Worm (Caenorhabditis elegans): ENCODE results near the gene T13F3.4.

T13F3.4 gene

DNA sequence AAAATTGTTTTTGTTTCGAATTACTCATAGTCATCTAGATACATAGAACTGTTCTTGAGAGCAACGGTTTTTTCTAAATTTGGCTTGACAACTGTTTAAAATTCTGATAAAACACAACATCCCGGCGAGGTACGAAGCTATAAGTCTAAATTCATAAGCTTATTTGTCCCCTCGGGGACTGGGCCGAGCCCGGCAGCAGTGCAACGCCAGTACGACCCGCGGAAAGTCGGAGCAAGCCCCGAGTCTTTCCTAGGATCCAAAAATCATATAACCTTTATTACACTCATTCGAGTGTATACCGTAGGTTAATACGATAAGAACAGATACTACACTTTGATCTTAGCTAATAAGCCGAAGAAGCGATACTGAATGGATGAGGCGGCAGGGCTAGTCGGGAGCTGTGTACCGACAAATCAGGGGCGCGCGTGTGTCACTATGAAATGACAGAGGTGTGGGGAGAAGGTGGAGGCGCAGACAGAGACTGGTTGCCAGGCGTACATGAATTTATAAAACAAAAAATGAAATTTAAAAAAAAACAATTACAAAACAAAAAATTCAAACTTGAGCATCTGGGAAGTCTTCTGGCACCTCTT lies 40.8 kb downstream of the T13F3.4 start:
- TF ChIP-seq sma-9 (GFP tag; optimal IDR thresholded peaks at IDR 0.05) (peak; percentile 1), sma-9 (tag; optimal IDR thresholded peaks at IDR 0.05) (no peak), crh-2 (tag; optimal IDR thresholded peaks at IDR 0.05) (no peak), aly-2 (tag; optimal IDR thresholded peaks at IDR 0.05) (no peak), snpc-4 (tag; optimal IDR thresholded peaks at IDR 0.05) (peak; percentile 21)

DNA sequence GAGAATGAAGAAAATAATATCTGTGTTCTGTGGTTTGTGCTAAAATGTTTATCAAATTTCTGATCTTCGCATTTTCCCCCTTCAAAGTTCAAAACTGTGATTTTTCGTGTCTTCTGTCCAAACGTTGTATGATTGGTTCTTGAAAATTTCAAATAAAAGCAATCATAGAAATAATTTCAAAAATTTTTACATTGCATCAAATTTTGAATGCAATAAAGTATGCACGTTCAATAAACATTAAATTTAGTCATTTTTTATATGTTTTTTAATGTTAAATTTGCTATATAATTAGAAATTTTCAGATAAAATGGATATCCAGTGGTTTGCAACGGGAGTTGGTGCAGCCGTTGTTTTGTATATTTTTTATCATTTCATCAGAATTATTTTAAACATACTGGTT lies 42.4 kb downstream of the T13F3.4 start, which contains the start of gene stdh-2:
Gene stdh-2, plus strand, starts transcription at position 301 of the 400 bp plus-strand sequence.
- TF ChIP-seq nhr-21 (tag; optimal IDR thresholded peaks at IDR 0.05) (no peak), egl-27 (tag; optimal IDR thresholded peaks at IDR 0.05) (no peak), elt-3 (tag; optimal IDR thresholded peaks at IDR 0.05) (no peak), ceh-82 (tag; optimal IDR thresholded peaks at IDR 0.05) (no peak), unc-39 (tag; optimal IDR thresholded peaks at IDR 0.05) (no peak), lin-13 (GFP tag; optimal IDR thresholded peaks at IDR 0.05) (no peak), ztf-1 (GFP tag; conservative IDR thresholded peaks at IDR 0.05) (no peak), unc-55 (GFP tag; optimal IDR thresholded peaks at IDR 0.05) (no peak), lin-39 (tag; optimal IDR thresholded peaks at IDR 0.05) (no peak), mbf-1 (tag; optimal IDR thresholded peaks at IDR 0.05) (no peak), nhr-12 (tag; optimal IDR thresholded peaks at IDR 0.05) (no peak), nhr-77 (tag; optimal IDR thresholded peaks at IDR 0.05) (no peak), ceh-16 (tag; optimal IDR thresholded peaks at IDR 0.05) (no peak), nhr-11 (tag; optimal IDR thresholded peaks at IDR 0.05) (no peak), ama-1 (optimal IDR thresholded peaks at IDR 0.05) (no peak), skn-1 (tag; optimal IDR thresholded peaks at IDR 0.05) (no peak), alr-1 (tag; optimal IDR thresholded peaks at IDR 0.05) (no peak), peb-1 (tag; optimal IDR thresholded peaks at IDR 0.05) (no peak)

DNA sequence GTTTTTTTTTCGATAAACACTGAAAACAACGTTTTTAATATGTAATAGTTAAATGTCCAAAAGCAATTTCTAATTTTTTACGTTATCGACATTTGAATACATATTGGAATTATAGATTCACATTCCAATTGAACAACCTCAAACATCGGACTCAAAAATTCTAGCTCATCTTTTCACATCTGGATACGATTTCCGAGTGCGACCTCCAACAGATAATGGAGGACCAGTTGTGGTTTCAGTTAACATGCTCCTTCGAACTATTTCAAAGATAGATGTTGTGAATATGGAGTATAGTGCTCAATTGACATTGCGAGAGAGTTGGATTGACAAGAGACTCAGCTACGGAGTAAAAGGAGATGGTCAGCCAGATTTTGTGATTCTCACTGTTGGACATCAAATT lies 46.4 kb downstream of the T13F3.4 start:
- TF ChIP-seq nhr-11 (tag; optimal IDR thresholded peaks at IDR 0.05) (no peak), dmd-4 (tag; optimal IDR thresholded peaks at IDR 0.05) (no peak)

DNA sequence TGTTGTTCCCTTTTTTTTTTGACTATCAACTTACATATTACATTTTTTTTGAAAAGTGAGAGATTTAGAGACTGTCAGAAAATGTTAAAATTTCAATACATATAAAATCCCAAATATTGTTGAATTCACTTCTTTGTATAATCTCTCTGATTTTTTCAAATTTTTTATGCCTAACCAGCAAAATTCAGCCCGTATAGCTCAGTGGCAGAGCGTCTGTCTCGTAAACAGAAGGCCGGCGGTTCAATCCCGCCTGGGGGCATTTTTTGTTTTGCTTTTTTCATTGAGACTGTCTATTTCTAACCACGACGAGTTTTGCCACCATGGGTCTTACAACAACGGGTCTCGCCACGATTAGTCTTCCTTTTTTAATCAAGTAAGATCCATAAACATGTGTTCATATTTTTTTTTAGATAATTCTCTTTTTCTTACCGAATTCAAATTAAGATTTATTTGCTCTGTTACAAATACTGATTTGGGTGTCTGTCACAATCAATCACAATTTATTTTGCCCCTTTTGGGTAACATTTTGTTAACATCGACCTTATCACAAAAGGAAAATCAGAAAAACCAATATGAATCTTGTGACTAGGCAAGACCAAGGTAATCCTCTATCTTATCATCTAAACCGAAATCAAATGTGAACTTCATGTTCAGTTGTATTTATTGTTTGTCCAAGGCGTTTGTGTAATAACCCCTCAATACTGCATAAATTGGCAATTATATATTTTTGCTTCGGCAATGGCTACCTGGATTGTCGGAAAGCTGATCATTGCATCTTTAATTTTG lies 47.2 kb downstream of the T13F3.4 start, which contains the start of gene glc-1:
Gene glc-1, plus strand, starts transcription at position 663 of the 786 bp plus-strand sequence.
- TF ChIP-seq sma-9 (GFP tag; optimal IDR thresholded peaks at IDR 0.05) (peak; percentile 36), sma-9 (tag; optimal IDR thresholded peaks at IDR 0.05) (no peak), nhr-10 (tag; optimal IDR thresholded peaks at IDR 0.05) (no peak)

DNA sequence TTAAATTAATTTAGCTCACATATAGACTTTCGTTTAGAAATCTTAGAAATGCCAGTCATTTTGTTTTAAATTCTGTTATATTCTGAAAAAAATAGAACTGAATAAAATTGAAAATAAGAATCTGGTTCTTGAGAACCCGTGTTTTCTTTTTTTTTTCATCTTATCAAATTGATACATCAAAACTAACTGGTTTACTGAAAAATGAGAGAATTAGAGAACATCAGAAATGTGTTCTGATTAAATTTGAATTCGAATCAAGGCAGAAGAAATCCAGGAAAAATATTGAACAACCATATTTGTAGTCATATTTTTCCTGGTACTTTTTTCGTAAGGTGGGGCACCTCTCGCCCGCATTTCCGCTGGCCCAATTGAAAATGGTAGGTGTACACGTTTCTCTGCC lies 47.9 kb downstream of the T13F3.4 start, which contains the start of gene F11A5.15:
Gene F11A5.15, minus strand, starts transcription at position 101 of the 400 bp plus-strand sequence.
- TF ChIP-seq mdl-1 (tag; optimal IDR thresholded peaks at IDR 0.05) (no peak), unc-55 (GFP tag; optimal IDR thresholded peaks at IDR 0.05) (no peak), ceh-82 (tag; optimal IDR thresholded peaks at IDR 0.05) (no peak), blmp-1 (tag; optimal IDR thresholded peaks at IDR 0.05; ENCODE audit: insufficient read depth) (no peak), gmeb-1 (tag; optimal IDR thresholded peaks at IDR 0.05) (no peak), ZK546.5 (tag; optimal IDR thresholded peaks at IDR 0.05) (no peak), ztf-11 (tag; optimal IDR thresholded peaks at IDR 0.05) (no peak), alr-1 (tag; optimal IDR thresholded peaks at IDR 0.05) (no peak), skn-1 (tag; optimal IDR thresholded peaks at IDR 0.05) (no peak), F13H6.1 (tag; optimal IDR thresholded peaks at IDR 0.05) (no peak), ztf-1 (GFP tag; conservative IDR thresholded peaks at IDR 0.05) (no peak), nhr-77 (tag; optimal IDR thresholded peaks at IDR 0.05) (no peak), lin-39 (tag; optimal IDR thresholded peaks at IDR 0.05) (no peak), nhr-23 (tag; optimal IDR thresholded peaks at IDR 0.05) (no peak), elt-3 (tag; optimal IDR thresholded peaks at IDR 0.05) (no peak), elt-1 (tag; optimal IDR thresholded peaks at IDR 0.05) (no peak)

All from whole organism, L2 larva.